Worm (Caenorhabditis elegans) whole organism, L4/young adult: ENCODE measurements around the gene C05G5.7.

ENCODE experiments used
- W03F9.2 ChIP-seq: fragments of 150-350 bp; optimal IDR thresholded peaks from 2 replicates; lab custom pipeline; 2014; ENCODE audit warnings: missing biosample characterization, missing genetic modification characterization
- dao-5 ChIP-seq: sonication (generic microtip); optimal IDR thresholded peaks from 2 replicates; lab custom pipeline; 2016; ENCODE audit warnings: missing genotype, missing genetic modification characterization, moderate library complexity, missing compliant biosample characterization
- him-1 ChIP-seq: sonication (generic microtip); optimal IDR thresholded peaks from 2 replicates; lab custom pipeline; 2016; ENCODE audit warnings: missing genotype, missing genetic modification reagents, missing genetic modification characterization, missing compliant biosample characterization

Gene C05G5.7

ce11 chrX:14745218-14745617 lies 1.6 kb upstream of the C05G5.7 start:
- no peak for TF ChIP-seq him-1 (tag; lab: Kevin White, UChicago)
- TF ChIP-seq W03F9.2 = no peak
- TF ChIP-seq dao-5 (tag; lab: Kevin White, UChicago) = no peak

- TF ChIP-seq him-1 (tag; lab: Kevin White, UChicago) = no peak
- TF ChIP-seq W03F9.2 = no peak
- no peak for TF ChIP-seq dao-5 (tag; lab: Kevin White, UChicago)
Measured at ce11 chrX:14744496-14744895, 916 bp upstream of the C05G5.7 start.

- TF ChIP-seq W03F9.2 = no peak
- no peak for TF ChIP-seq him-1 (tag; lab: Kevin White, UChicago)
- TF ChIP-seq dao-5 (tag; lab: Kevin White, UChicago) = no peak
Measured at ce11 chrX:14743210-14743609, 370 bp downstream of the C05G5.7 start.

DNA sequence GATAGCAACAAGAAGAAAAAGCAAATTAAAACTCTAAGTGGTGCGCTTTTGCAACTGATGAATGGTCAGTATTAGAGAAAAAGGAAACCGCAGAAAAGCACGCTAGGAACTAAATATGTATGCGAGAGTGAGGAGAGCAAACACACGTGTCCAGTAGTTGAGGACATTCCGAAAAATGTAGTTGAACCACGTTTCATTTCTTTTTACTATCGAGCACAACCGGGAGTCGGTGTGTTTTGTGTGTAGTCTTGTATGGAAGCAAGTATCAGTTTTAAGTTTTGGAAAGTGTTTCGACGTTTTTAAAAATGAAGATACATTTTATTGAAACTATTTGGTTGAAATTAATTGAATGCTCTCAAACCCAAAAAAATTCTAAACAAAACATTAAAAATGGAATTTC lies 3.6 kb downstream of the C05G5.7 start, which contains the start of gene C05G5.1:
TSS of gene C05G5.1 (minus strand) at position 101 of the 400 bp plus-strand sequence.
- no peak for TF ChIP-seq him-1 (tag; lab: Kevin White, UChicago)
- no peak for TF ChIP-seq W03F9.2
- no peak for TF ChIP-seq dao-5 (tag; lab: Kevin White, UChicago)

- no peak for TF ChIP-seq dao-5 (tag; lab: Kevin White, UChicago)
- no peak for TF ChIP-seq him-1 (tag; lab: Kevin White, UChicago)
Measured at ce11 chrX:14739466-14739865, 4.1 kb downstream of the C05G5.7 start.

DNA sequence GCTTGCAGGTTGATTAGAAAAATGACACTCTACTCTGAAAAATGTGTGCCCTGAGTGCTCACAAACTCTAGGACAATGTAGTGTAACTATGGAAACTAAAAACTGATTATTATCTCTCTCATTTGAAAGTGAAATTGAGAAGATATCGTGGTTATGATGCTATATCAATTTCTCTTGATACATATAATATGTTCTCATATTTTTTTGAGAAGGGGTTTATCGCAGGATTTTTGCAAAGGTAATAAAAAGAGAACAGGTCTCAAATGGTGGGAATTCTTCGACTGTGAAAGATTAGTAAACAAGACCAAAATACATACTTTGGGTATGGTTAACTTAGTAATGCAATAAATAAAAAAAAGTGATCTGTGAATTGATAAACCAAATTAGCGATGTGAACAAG lies 6.0 kb downstream of the C05G5.7 start:
- no peak for TF ChIP-seq W03F9.2
- TF ChIP-seq dao-5 (tag; lab: Kevin White, UChicago) = no peak
- TF ChIP-seq him-1 (tag; lab: Kevin White, UChicago) = no peak

ce11 chrX:14736955-14737621 lies 6.5 kb downstream of the C05G5.7 start:
- TF ChIP-seq W03F9.2 = no peak
- no peak for TF ChIP-seq him-1 (tag; lab: Kevin White, UChicago)
- TF ChIP-seq dao-5 (tag; lab: Kevin White, UChicago) = no peak

DNA sequence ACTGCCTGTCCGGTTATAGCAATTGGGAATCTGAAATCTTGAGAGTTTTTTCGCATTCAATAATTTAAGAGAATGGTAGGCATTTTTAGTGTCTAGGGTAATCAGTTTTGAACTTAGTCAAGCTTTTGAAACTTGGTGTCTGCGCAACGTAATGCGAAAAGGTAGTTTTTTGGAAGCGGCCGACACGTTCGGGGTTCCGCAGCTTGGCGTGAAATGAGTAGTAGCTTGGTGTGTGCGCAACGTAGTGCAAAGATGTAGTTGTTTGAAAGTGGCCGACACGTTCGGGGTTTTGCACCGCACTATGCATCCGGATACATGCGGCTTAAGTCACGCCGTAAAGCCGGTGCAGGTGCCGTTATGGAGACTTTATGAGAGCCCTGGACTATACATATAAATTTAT lies 7.4 kb downstream of the C05G5.7 start:
- no peak for TF ChIP-seq dao-5 (tag; lab: Kevin White, UChicago)
- TF ChIP-seq W03F9.2 = no peak
- TF ChIP-seq him-1 (tag; lab: Kevin White, UChicago) = no peak

- no peak for TF ChIP-seq him-1 (tag; lab: Kevin White, UChicago)
- no peak for TF ChIP-seq W03F9.2
- no peak for TF ChIP-seq dao-5 (tag; lab: Kevin White, UChicago)
Measured at ce11 chrX:14731828-14732331, 11.7 kb downstream of the C05G5.7 start, which contains the start of gene F33C8.4. Gene F33C8.4 (plus strand): TSS chrX:14732281.

DNA sequence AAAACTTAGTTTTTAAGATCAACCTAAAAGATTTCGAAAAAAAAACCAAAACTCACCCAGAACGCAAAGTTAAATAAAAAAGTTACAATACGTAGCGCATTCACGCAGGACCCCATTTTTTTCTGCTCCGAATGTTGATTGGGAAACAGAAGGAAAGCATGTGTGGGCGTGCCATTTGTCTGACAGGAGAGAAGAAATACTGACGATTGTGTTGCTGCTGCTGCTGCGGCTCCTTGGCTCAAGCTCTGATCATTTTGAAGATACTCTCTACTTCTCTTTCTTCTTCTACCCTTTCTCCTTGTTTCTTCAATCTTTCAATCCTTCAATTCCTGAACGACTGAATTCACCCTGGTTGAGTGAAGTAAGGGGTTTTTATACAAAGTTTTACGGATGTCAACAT lies 14.3 kb downstream of the C05G5.7 start, which contains the start of gene tsp-8:
TSS of gene tsp-8 (minus strand) at position 185 of the 400 bp plus-strand sequence.
- TF ChIP-seq him-1 (tag; lab: Kevin White, UChicago) = no peak
- TF ChIP-seq dao-5 (tag; lab: Kevin White, UChicago) = no peak
- no peak for TF ChIP-seq W03F9.2

DNA sequence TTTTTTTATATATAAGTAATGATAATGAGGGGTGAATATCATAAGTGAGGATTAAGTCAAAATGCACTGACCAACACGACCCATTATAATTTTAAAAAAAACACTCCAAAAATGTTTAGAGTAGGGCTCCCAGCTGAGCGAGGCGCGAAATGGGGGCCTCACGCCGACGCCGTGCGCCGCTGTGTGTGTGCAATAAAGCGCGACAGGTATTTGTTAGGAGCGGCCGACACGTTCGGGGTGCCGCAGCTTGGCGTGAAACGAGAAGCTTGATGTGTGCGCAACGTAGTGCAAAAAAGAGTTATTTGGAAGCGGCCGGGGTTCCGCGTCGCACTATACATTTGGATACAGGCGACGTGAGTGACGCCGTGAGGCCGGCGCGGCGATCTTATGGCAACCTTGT lies 18.6 kb downstream of the C05G5.7 start:
- TF ChIP-seq W03F9.2 (no peak), dao-5 (tag; lab: Kevin White, UChicago) (no peak), him-1 (tag; lab: Kevin White, UChicago) (no peak)

DNA sequence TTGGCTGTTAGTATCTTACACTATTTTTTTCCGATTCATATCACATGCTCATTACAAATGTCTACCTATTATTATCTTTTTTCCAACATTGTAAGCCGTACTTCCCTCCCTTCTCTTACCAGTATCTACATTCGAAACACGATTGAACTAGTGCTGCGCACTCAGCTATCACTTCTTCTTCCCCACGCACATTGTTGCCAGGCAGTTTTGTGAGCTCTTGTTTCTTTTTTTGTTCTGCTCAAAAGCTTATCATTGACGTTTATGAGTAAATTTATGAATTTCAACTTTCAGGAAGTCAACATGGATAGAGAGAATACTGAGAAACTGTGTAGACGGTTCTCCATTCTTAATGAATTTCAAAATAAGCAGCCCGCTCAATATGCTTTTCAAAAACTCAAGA lies 22.5 kb downstream of the C05G5.7 start, which contains the start of gene F33C8.2:
TSS of gene F33C8.2 (plus strand) at position 301 of the 400 bp plus-strand sequence.
- no peak for TF ChIP-seq dao-5 (tag; lab: Kevin White, UChicago)
- TF ChIP-seq him-1 (tag; lab: Kevin White, UChicago) = no peak
- TF ChIP-seq W03F9.2 = no peak

ce11 chrX:14717782-14718181 lies 25.8 kb downstream of the C05G5.7 start:
- TF ChIP-seq W03F9.2 = no peak
- no peak for TF ChIP-seq him-1 (tag; lab: Kevin White, UChicago)
- TF ChIP-seq dao-5 (tag; lab: Kevin White, UChicago) = no peak

DNA sequence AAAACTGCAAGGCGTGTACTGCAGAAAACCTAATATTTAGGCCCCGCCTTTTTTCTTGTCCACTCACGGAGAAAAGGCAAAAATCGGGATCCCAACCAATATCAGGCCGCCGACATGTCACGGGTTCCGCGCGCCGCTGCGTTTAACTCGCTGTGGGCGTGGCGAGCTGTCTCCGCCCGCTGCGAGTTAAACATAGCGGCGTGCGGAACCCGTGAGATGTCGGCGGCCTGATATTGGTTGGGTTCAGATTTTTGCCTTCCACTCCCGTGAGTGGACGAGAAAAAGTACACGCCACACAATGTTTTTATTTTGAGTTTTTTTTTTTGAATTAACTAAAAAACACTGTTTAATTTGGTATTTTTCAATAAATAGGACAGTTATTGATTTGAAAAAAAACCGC lies 28.1 kb downstream of the C05G5.7 start:
- TF ChIP-seq him-1 (tag; lab: Kevin White, UChicago) = no peak
- TF ChIP-seq W03F9.2 = no peak
- TF ChIP-seq dao-5 (tag; lab: Kevin White, UChicago) = no peak
